Worm (Caenorhabditis elegans): ENCODE results near the gene C49C3.11.

ce11 chrIV:17311842-17312241 is 31.7 kb upstream of the C49C3.11 start, which contains the start of gene snf-9:
- no peak for TF ChIP-seq ama-1 (optimal IDR thresholded peaks at IDR 0.05)
- TF ChIP-seq pes-1 (GFP tag; IDR thresholded peaks at IDR 0.05): no peak
- TF ChIP-seq hmg-4 (GFP tag; optimal IDR thresholded peaks at IDR 0.05): no peak
- no peak for TF ChIP-seq hmbx-1 (tag; optimal IDR thresholded peaks at IDR 0.05)
- no peak for TF ChIP-seq tbx-37 (GFP tag; conservative IDR thresholded peaks at IDR 0.05)
- TF ChIP-seq F13C5.2 (tag; optimal IDR thresholded peaks at IDR 0.05): no peak
- no peak for TF ChIP-seq B0310.2 (tag; optimal IDR thresholded peaks at IDR 0.05)
- no peak for TF ChIP-seq aly-1 (tag; optimal IDR thresholded peaks at IDR 0.05)
- no peak for TF ChIP-seq ets-7 (tag; optimal IDR thresholded peaks at IDR 0.05)
- TF ChIP-seq sea-1 (GFP tag; conservative IDR thresholded peaks at IDR 0.05): no peak
